Fruit fly (Drosophila melanogaster): ENCODE results near the gene cype.

cype gene

DNA sequence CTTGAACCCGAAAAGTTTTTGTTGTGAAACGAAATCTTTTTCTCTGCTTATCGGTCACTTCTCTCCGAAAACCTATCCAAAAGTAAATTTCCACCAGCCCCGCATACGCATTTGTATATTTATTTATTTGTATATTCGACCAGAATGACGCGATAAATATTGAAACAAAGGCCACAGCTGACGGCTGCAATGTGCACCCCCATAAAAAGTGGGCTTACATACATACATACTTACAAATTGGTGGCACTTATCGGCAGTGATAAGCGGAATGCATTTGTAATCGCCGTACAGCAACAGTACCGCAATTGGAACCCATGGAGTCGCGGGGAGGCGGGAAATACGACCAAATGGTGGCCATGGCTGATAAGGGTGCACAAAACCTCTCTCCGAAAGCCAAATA lies 35.8 kb upstream of the cype start:
- TF ChIP-seq cic (GFP tag; optimal IDR thresholded peaks at IDR 0.05) (peak; percentile 83), CG33017 (tag; optimal IDR thresholded peaks at IDR 0.05) (peak; percentile 35), tj (GFP tag; optimal IDR thresholded peaks at IDR 0.05) (no peak), kay (GFP tag; ENCODE audit: borderline replicate concordance) (peak; percentile 82)

DNA sequence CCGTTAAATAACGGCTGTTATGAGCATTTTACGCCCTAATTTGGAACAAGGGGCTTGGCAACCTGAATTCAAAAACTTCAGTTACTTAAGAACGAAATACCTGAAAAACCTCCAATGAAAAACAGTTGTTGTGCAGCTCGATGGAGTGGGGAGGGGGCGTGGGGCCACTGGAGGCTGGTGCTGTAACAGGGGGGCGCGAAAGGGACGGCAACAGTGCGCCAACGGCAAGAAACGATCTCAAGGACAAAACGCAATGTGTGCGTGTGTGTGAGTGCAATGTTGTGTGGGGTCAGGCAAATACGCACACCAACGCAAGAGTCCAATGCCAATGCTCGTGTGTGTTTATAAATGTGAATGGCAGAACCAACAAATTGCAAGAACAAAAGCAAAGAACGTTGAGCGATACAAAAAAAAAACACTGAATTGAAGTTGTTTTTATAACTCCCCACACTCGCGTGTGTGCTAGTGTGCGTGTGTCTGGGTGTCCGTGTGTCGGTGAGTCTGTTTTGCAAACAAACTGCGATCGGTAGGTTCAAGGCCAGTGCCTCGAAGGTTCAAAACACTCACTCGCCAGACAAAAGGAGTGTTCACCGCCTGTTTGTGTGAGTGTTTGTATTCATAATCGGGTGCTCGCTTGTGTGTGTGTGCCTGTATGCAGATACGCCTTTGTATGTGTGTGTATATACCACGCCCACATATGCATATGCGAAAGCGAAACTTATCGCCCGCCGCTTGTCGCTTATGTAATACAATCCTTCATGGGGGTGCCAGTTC lies 35.0 kb upstream of the cype start:
- TF ChIP-seq Clk (GFP tag; optimal IDR thresholded peaks at IDR 0.05) (no peak), CG14711 (tag; optimal IDR thresholded peaks at IDR 0.05) (no peak), pad (GFP tag; optimal IDR thresholded peaks at IDR 0.05) (no peak), ovo (GFP tag; optimal IDR thresholded peaks at IDR 0.05) (no peak), bab1 (GFP tag; optimal IDR thresholded peaks at IDR 0.05) (no peak), Hr96 (GFP tag; optimal IDR thresholded peaks at IDR 0.05) (no peak), Crg-1 (GFP tag; optimal IDR thresholded peaks at IDR 0.05) (no peak)

- TF ChIP-seq CG14711 (tag; optimal IDR thresholded peaks at IDR 0.05) (peak; percentile 31), CG1620 (GFP tag; optimal IDR thresholded peaks at IDR 0.05) (no peak), CG7045 (GFP tag; optimal IDR thresholded peaks at IDR 0.05) (peak; percentile 17), cnc (optimal IDR thresholded peaks at IDR 0.05) (peak in 1 of 2 experiments; percentile 78)
These were observed 34.4 kb upstream of the cype start for dm6 chr2L:5292643-5292963.

DNA sequence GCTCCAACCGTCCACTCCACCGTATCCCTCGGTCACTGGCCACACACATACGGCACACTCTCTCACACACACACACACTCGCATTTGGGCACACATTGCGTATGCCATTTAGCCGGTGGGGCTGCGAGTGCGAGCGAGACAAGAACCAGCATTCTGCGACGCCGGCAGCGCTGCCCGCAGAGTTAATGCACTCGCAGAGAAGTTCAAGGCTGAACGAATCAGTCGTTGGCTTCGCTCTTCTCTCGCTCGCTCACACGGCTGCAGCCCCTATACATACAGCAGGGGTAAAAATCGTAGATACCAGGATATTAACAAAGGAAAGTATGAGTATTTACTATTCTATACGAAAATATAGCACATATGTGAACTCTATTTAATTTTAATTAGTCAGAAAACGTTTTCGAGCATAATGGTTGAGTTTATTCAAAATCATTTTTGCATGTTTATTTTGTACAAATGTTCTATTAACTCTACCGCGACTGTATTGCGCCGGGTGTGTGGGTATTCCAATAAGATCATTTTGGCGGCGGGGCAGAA lies 34.0 kb upstream of the cype start:
- TF ChIP-seq CG12768 (GFP tag; optimal IDR thresholded peaks at IDR 0.05) (peak; percentile 88), cic (GFP tag; optimal IDR thresholded peaks at IDR 0.05) (peak; percentile 71), Clk (GFP tag; optimal IDR thresholded peaks at IDR 0.05) (peak; percentile 73), bab1 (GFP tag; optimal IDR thresholded peaks at IDR 0.05) (peak; percentile 89), pad (GFP tag; optimal IDR thresholded peaks at IDR 0.05) (peak; percentile 76), CG7045 (GFP tag; optimal IDR thresholded peaks at IDR 0.05) (peak; percentile 88), cnc (optimal IDR thresholded peaks at IDR 0.05) (no peak), CG7101 (tag; optimal IDR thresholded peaks at IDR 0.05) (peak; percentile 90), CG1620 (GFP tag; optimal IDR thresholded peaks at IDR 0.05) (peak; percentile 55), toe (GFP tag; optimal IDR thresholded peaks at IDR 0.05) (peak; percentile 81), CG5204 (GFP tag; optimal IDR thresholded peaks at IDR 0.05) (peak; percentile 85), ovo (GFP tag; optimal IDR thresholded peaks at IDR 0.05) (peak; percentile 11), Crg-1 (GFP tag; optimal IDR thresholded peaks at IDR 0.05) (peak; percentile 58), Mnt (GFP tag; optimal IDR thresholded peaks at IDR 0.05) (peak; percentile 68), CG14711 (tag; optimal IDR thresholded peaks at IDR 0.05) (peak; percentile 85), Hr96 (GFP tag; optimal IDR thresholded peaks at IDR 0.05) (peak; percentile 80), kay (GFP tag; ENCODE audit: borderline replicate concordance) (peak; percentile 37), tj (GFP tag; optimal IDR thresholded peaks at IDR 0.05) (peak; percentile 63), CG11617 (GFP tag; optimal IDR thresholded peaks at IDR 0.05) (peak; percentile 86), CG33017 (tag; optimal IDR thresholded peaks at IDR 0.05) (peak; percentile 92)

DNA sequence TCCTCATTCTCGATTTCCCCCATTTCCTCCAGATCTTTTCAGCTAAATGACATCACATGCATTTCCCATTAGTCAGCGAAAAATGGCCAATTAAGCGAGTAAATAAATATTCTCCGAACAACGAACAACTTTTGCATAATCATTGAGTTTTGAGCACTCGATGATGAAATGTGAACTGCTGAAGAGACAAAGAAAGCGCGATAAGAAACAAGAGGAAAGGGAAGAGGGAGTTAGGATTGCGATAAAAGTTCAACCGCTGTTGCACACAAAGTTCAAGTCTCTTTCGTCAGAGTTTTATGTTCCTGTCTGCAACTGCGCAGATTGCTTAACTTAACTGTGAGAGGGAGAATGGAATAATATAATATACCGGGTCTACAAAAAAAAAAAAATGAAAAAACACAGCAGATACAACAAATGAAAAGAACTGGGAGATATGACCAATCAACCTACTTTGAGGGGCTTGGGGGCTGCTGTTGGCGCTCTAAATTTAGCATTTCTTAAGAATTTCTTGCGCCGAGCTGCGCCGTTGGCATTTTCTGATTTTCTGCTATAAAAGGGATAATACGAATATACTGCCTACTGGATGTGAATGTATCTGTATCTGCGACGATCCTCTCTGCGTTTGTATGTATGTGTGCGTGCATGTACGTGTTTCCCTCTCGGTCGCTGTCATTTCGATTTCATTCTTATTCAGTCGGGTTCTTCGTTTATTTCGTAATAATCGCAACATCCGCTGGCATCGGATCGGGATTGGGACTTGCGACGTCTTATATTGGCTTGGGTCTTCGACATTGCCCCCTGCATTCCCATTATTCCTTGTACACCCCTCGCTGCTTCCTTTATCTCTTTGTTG lies 32.4 kb upstream of the cype start:
- TF ChIP-seq CG7101 (tag; optimal IDR thresholded peaks at IDR 0.05) (no peak), cic (GFP tag; optimal IDR thresholded peaks at IDR 0.05) (no peak), CG11617 (GFP tag; optimal IDR thresholded peaks at IDR 0.05) (no peak), bab1 (GFP tag; optimal IDR thresholded peaks at IDR 0.05) (no peak), CG14711 (tag; optimal IDR thresholded peaks at IDR 0.05) (no peak), CG12768 (GFP tag; optimal IDR thresholded peaks at IDR 0.05) (no peak), Mnt (GFP tag; optimal IDR thresholded peaks at IDR 0.05) (no peak), cnc (optimal IDR thresholded peaks at IDR 0.05) (peak in 1 of 2 experiments; percentile 31), CG5204 (GFP tag; optimal IDR thresholded peaks at IDR 0.05) (no peak), CG7045 (GFP tag; optimal IDR thresholded peaks at IDR 0.05) (no peak), tj (GFP tag; optimal IDR thresholded peaks at IDR 0.05) (peak; percentile 98), kay (GFP tag; ENCODE audit: borderline replicate concordance) (peak; percentile 69)

dm6 chr2L:5295245-5295572 lies 31.8 kb upstream of the cype start:
- TF ChIP-seq toe (GFP tag; optimal IDR thresholded peaks at IDR 0.05) = no peak
- TF ChIP-seq CG1620 (GFP tag; optimal IDR thresholded peaks at IDR 0.05) = no peak

dm6 chr2L:5296672-5297288 lies 30.2 kb upstream of the cype start:
- TF ChIP-seq tj (GFP tag; optimal IDR thresholded peaks at IDR 0.05) (peak; percentile 54), Mnt (GFP tag; optimal IDR thresholded peaks at IDR 0.05) (no peak)

All from whole organism, adult.